Worm (Caenorhabditis elegans) whole organism, late embryonic: ENCODE data around the gene F14F9.3.

Experiments
- C08G9.2 ChIP-seq: sonication (generic microtip); optimal IDR thresholded peaks from 2 replicates; lab custom pipeline; 2016; ENCODE audit warnings: mild to moderate bottlenecking, missing genetic modification characterization, moderate library complexity, missing compliant biosample characterization
- F13H6.1 ChIP-seq: sonication (generic microtip); optimal IDR thresholded peaks from 2 replicates; lab custom pipeline; 2016; ENCODE audit warnings: missing genetic modification characterization, missing compliant biosample characterization
- K02D7.2 ChIP-seq: sonication (generic microtip); optimal IDR thresholded peaks from 2 replicates; lab custom pipeline; 2017; ENCODE audit warnings: mild to moderate bottlenecking, missing genetic modification characterization, missing compliant biosample characterization
- Y22D7AL.16 ChIP-seq: sonication (generic microtip); optimal IDR thresholded peaks from 2 replicates; lab custom pipeline; 2016; ENCODE audit warnings: missing genetic modification characterization, missing compliant biosample characterization
- ahr-1 ChIP-seq: sonication (generic microtip); optimal IDR thresholded peaks from 2 replicates; lab custom pipeline; 2016; ENCODE audit warnings: missing genetic modification characterization, missing compliant biosample characterization
- ama-1 ChIP-seq: fragments of 150-350 bp; optimal IDR thresholded peaks from 2 replicates; lab custom pipeline; 2014
- ceh-14 ChIP-seq: sonication (generic microtip); optimal IDR thresholded peaks from 2 replicates; lab custom pipeline; 2016; ENCODE audit warnings: missing genotype, missing genetic modification characterization, missing compliant biosample characterization
- ceh-2 ChIP-seq: sonication (generic microtip); optimal IDR thresholded peaks from 2 replicates; lab custom pipeline; 2016; ENCODE audit warnings: missing genotype, missing genetic modification characterization, missing compliant biosample characterization
- ceh-30 ChIP-seq: fragments of 150-350 bp; optimal IDR thresholded peaks from 2 replicates; lab custom pipeline; 2014; ENCODE audit warnings: missing biosample characterization, missing genetic modification characterization
- ceh-34 ChIP-seq: sonication (generic microtip); optimal IDR thresholded peaks from 2 replicates; lab custom pipeline; 2016; ENCODE audit warnings: mild to moderate bottlenecking, missing genetic modification characterization, missing compliant biosample characterization
- ceh-45 ChIP-seq: fragments of 200-800 bp; sonication (Bioruptor generic); IDR thresholded peaks from 2 replicates; pipeline ENCODE4 v1.3.6; 2022; ENCODE audit warnings: missing genetic modification reagents, missing genetic modification characterization, missing compliant biosample characterization
- che-1 ChIP-seq: sonication (generic microtip); optimal IDR thresholded peaks from 2 replicates; lab custom pipeline; 2016; ENCODE audit warnings: mild to moderate bottlenecking, missing genetic modification characterization, missing compliant biosample characterization
- dmd-4 ChIP-seq: sonication (generic microtip); optimal IDR thresholded peaks from 2 replicates; lab custom pipeline; 2016; ENCODE audit warnings: borderline replicate concordance, missing genetic modification characterization, missing compliant biosample characterization
- dve-1 ChIP-seq: sonication (generic microtip); optimal IDR thresholded peaks from 2 replicates; lab custom pipeline; 2017; ENCODE audit warnings: antibody characterized with exemption, mild to moderate bottlenecking, missing genetic modification characterization, missing compliant biosample characterization
- elt-2 ChIP-seq: sonication (generic microtip); optimal IDR thresholded peaks from 2 replicates; lab custom pipeline; 2016; ENCODE audit warnings: missing genetic modification reagents, missing genetic modification characterization, missing compliant biosample characterization
- elt-4 ChIP-seq: sonication (generic microtip); optimal IDR thresholded peaks from 2 replicates; lab custom pipeline; 2016; ENCODE audit warnings: missing genetic modification characterization, missing compliant biosample characterization
- fkh-6 ChIP-seq: sonication (generic microtip); optimal IDR thresholded peaks from 2 replicates; lab custom pipeline; 2016; ENCODE audit warnings: missing genetic modification characterization, missing compliant biosample characterization
- hlh-30 ChIP-seq: sonication (generic microtip); optimal IDR thresholded peaks from 2 replicates; lab custom pipeline; 2017; ENCODE audit warnings: antibody characterized with exemption, missing genetic modification characterization, missing compliant biosample characterization; ENCODE audit not compliant: insufficient read depth
- lim-6 ChIP-seq: sonication (generic microtip); optimal IDR thresholded peaks from 2 replicates; lab custom pipeline; 2016; ENCODE audit warnings: missing genetic modification characterization, missing compliant biosample characterization
- lin-11 ChIP-seq: fragments of 200-800 bp; sonication (Bioruptor generic); optimal IDR thresholded peaks from 2 replicates; lab custom pipeline; 2018; ENCODE audit warnings: mild to moderate bottlenecking, missing genetic modification characterization, missing compliant biosample characterization
- madf-2 ChIP-seq: sonication (generic microtip); optimal IDR thresholded peaks from 2 replicates; lab custom pipeline; 2017; ENCODE audit warnings: missing genetic modification characterization, missing compliant biosample characterization
- mec-3 ChIP-seq: sonication (generic microtip); optimal IDR thresholded peaks from 2 replicates; lab custom pipeline; 2016; ENCODE audit warnings: borderline replicate concordance, missing genetic modification characterization, missing compliant biosample characterization
- nhr-11 ChIP-seq: fragments of 150-350 bp; optimal IDR thresholded peaks from 2 replicates; lab custom pipeline; 2014; ENCODE audit warnings: missing biosample characterization, missing genetic modification characterization
- nhr-232 ChIP-seq: sonication (generic microtip); optimal IDR thresholded peaks from 2 replicates; lab custom pipeline; 2016; ENCODE audit warnings: missing genetic modification characterization, missing compliant biosample characterization
- npax-4 ChIP-seq: sonication (generic microtip); optimal IDR thresholded peaks from 2 replicates; lab custom pipeline; 2016; ENCODE audit warnings: missing genetic modification characterization, missing compliant biosample characterization
- pag-3 ChIP-seq: sonication (generic microtip); optimal IDR thresholded peaks from 2 replicates; lab custom pipeline; 2016; ENCODE audit warnings: missing compliant biosample characterization, missing genetic modification characterization, borderline replicate concordance
- pat-9 ChIP-seq: fragments of 200-800 bp; sonication (Bioruptor generic); optimal IDR thresholded peaks from 2 replicates; lab custom pipeline; 2018; ENCODE audit warnings: mild to moderate bottlenecking, missing genetic modification characterization, moderate library complexity, missing compliant biosample characterization
- pax-1 ChIP-seq: fragments of 150-350 bp; optimal IDR thresholded peaks from 2 replicates; lab custom pipeline; 2014; ENCODE audit warnings: missing biosample characterization, missing genetic modification characterization
- pqm-1 ChIP-seq: sonication (generic microtip); optimal IDR thresholded peaks from 2 replicates; lab custom pipeline; 2016; ENCODE audit warnings: missing genetic modification characterization, missing compliant biosample characterization
- pros-1 ChIP-seq: fragments of 150-350 bp; optimal IDR thresholded peaks from 2 replicates; lab custom pipeline; 2014; ENCODE audit warnings: missing biosample characterization, missing genetic modification reagents, missing genetic modification characterization
- rnt-1 ChIP-seq: sonication (generic microtip); optimal IDR thresholded peaks from 2 replicates; lab custom pipeline; 2016; ENCODE audit warnings: missing genetic modification characterization, missing compliant biosample characterization
- sdc-2 ChIP-seq: sonication (generic microtip); optimal IDR thresholded peaks from 2 replicates; lab custom pipeline; 2016; ENCODE audit warnings: missing genotype, missing genetic modification characterization, missing compliant biosample characterization
- sox-4 ChIP-seq: sonication (generic microtip); optimal IDR thresholded peaks from 2 replicates; lab custom pipeline; 2017; ENCODE audit warnings: mild to moderate bottlenecking, missing genetic modification characterization, inconsistent platforms, missing compliant biosample characterization
- tbx-2 ChIP-seq: sonication (generic microtip); optimal IDR thresholded peaks from 2 replicates; lab custom pipeline; 2016; ENCODE audit warnings: missing genetic modification characterization, missing compliant biosample characterization
- unc-86 ChIP-seq: sonication (generic microtip); optimal IDR thresholded peaks from 2 replicates; lab custom pipeline; 2016; ENCODE audit warnings: missing genetic modification characterization, missing compliant biosample characterization

Gene F14F9.3

DNA sequence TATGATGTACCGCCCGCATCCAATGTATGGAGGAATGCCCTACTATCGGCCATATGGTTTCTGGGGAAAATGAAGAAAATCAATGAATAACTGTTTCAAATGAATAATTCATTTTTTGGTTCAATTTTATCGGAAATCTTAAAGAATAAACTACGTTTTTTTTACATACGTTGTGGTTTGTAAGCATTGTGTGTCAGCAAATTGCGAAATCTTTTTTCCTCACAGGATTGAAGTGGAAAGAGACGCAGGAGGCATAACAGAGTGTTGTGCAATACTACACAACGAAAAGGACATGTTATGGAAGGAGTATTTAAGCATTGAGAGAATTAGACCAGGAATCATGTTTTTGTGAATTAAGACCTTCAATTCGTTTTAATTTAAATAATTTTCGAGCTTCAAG, 6.6 kb upstream of the F14F9.3 start:
- TF ChIP-seq pax-1, result no peak
- TF ChIP-seq dve-1 (tag; lab: Kevin White, UChicago), result no peak
- no peak for TF ChIP-seq lim-6 (tag; lab: Kevin White, UChicago)
- no peak for TF ChIP-seq pqm-1 (tag; lab: Kevin White, UChicago)
- TF ChIP-seq ceh-2 (tag; lab: Kevin White, UChicago), result no peak
- no peak for TF ChIP-seq sdc-2
- TF ChIP-seq Y22D7AL.16 (tag; lab: Kevin White, UChicago), result no peak
- TF ChIP-seq F13H6.1 (tag; lab: Kevin White, UChicago), result no peak
- TF ChIP-seq unc-86 (tag; lab: Kevin White, UChicago), result no peak
- TF ChIP-seq K02D7.2, result no peak
- TF ChIP-seq madf-2 (tag; lab: Kevin White, UChicago), result no peak
- TF ChIP-seq ceh-45 (GFP tag; lab: Robert Waterston, UW), result no peak
- no peak for TF ChIP-seq ceh-34 (tag; lab: Kevin White, UChicago)
- TF ChIP-seq elt-2, result no peak
- no peak for TF ChIP-seq ceh-30 (tag; lab: Kevin White, UChicago)
- no peak for TF ChIP-seq pat-9 (tag; lab: Kevin White, UChicago)
- no peak for TF ChIP-seq pros-1
- no peak for TF ChIP-seq ahr-1 (tag; lab: Kevin White, UChicago)
- no peak for TF ChIP-seq fkh-6 (tag; lab: Kevin White, UChicago)
- no peak for TF ChIP-seq C08G9.2 (tag; lab: Kevin White, UChicago)

DNA sequence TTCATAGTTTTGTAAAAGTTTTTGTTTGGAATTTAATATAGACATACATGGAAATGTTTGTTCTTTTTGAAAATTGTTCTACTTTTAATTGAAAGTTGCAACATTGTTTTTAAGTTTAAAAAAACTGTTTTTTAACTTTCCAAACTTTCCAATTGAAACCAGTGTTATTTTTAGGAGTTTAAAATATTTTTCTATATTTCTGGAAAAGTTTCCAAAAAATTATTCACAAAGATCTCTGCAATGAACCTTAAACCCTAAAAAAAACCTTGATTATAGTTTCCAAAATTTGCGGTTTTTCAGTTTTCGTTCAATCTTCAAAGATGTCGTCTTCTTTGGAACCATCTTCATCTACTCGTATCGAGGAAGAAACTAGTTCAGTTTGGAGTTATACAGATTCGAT, 5.6 kb upstream of the F14F9.3 start, which contains the start of gene F14F9.4:
Gene F14F9.4, plus strand, starts transcription at position 301 of the 400 bp plus-strand sequence.
- no peak for TF ChIP-seq hlh-30 (tag; lab: Kevin White, UChicago)

DNA sequence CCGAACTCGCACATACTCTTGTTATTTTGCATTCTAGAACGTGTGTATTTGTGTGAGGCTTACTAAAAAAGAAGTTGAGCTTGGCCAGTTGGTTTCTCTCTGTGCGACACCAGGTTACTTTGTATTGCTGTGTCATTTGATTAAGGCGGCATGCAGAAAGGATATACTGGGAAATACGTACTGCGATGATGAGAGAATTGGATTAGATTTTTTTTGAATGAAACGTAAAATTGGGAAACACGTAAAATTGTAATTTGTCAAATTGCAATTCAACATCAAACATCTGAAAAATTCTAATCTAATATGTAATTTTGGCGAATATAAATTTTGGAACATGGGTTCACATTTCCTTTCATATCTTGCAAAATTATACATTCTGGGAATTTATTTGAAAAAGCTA, 5.8 kb downstream of the F14F9.3 start, which contains the start of gene srh-129:
Gene srh-129, minus strand, starts transcription at position 101 of the 400 bp plus-strand sequence.
- no peak for TF ChIP-seq dmd-4 (tag; lab: Kevin White, UChicago)
- TF ChIP-seq pros-1, result no peak
- no peak for TF ChIP-seq C08G9.2 (tag; lab: Kevin White, UChicago)
- TF ChIP-seq npax-4 (tag; lab: Kevin White, UChicago), result no peak
- no peak for TF ChIP-seq che-1 (tag; lab: Kevin White, UChicago)
- no peak for TF ChIP-seq lin-11 (tag; lab: Kevin White, UChicago)
- no peak for TF ChIP-seq nhr-11 (tag; lab: Kevin White, UChicago)
- no peak for TF ChIP-seq sdc-2
- TF ChIP-seq sox-4 (tag; lab: Kevin White, UChicago), result no peak
- no peak for TF ChIP-seq Y22D7AL.16 (tag; lab: Kevin White, UChicago)
- TF ChIP-seq pat-9 (tag; lab: Kevin White, UChicago), result no peak
- TF ChIP-seq tbx-2 (tag; lab: Kevin White, UChicago), result no peak
- TF ChIP-seq ceh-30 (tag; lab: Kevin White, UChicago), result no peak
- no peak for TF ChIP-seq pag-3 (tag; lab: Kevin White, UChicago)
- no peak for TF ChIP-seq lim-6 (tag; lab: Kevin White, UChicago)
- TF ChIP-seq K02D7.2, result no peak
- TF ChIP-seq mec-3 (tag; lab: Kevin White, UChicago), result no peak

DNA sequence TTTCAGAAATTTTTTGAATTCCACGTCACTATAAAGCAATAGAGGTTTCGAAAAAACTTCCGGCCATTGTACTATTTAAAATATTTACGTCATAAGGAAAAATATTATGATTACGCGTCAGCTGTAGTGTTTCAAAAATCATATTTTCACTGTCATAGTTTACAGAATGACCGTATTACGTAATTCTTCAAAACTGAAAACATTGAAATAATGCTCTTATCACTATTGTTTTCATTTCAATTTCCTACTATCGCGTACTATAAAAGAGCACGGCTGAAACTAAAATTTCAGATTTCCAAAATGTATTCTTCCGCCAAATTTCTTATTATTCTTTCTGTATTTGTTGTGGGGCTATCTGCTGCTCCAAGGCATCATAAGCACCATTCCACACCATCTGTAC, 6.5 kb downstream of the F14F9.3 start, which contains the start of gene F14F9.2:
Gene F14F9.2, plus strand, starts transcription at position 301 of the 400 bp plus-strand sequence.
- no peak for TF ChIP-seq dve-1 (tag; lab: Kevin White, UChicago)
- TF ChIP-seq nhr-232 (tag; lab: Kevin White, UChicago), result no peak
- no peak for TF ChIP-seq elt-2
- no peak for TF ChIP-seq rnt-1 (tag; lab: Kevin White, UChicago)
- TF ChIP-seq ceh-34 (tag; lab: Kevin White, UChicago), result no peak
- no peak for TF ChIP-seq Y22D7AL.16 (tag; lab: Kevin White, UChicago)
- TF ChIP-seq elt-4 (tag; lab: Kevin White, UChicago), result no peak
- TF ChIP-seq ceh-14 (tag; lab: Kevin White, UChicago), result no peak
- no peak for TF ChIP-seq ama-1
- TF ChIP-seq ceh-2 (tag; lab: Kevin White, UChicago), result no peak
